Fruit fly (Drosophila melanogaster): ENCODE data around the gene CG34376.

CG34376 gene

DNA sequence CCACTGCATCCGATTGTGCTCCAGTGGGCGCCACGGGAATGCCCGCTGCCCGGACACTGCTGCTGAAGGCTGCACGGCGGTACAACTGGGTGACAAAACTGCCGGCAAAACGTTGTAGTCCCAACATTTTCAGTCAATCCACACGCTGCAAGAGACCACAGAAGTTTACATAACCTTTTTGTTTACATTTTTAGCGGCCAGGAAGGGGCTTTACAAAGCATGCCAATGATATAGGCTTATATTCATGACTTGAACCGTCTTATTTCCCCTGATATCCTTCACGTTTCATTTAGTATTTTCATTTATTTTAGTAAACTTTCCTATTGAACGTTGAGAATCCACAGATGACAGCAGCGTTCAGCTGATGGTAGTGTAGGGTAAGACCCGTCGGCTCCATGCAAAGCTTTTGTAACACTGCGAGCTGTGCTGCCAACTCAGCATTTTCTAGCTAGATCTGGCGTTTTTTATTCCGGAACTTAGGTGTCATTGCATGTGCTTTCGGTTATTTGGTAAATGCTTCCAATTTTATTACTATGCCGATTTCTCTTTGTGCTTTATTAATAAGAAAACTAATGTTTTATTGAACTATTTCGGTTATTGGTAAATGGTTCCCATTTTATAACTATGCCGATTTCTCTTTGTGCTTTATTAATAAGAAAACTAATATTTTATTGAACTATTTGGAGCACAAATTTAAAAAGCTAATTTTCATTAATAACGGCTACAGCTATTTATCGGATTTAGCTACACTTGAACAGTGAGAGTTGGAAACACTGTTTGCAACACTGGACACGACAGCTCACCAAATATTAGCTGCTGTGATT is 37.1 kb upstream of the CG34376 start, which contains the start of the genes CG13850 and lqfR (continued):
- TF ChIP-seq oc (tag; optimal IDR thresholded peaks at IDR 0.05) = no peak
- peak; percentile 36 for TF ChIP-seq NC2α (GFP tag; optimal IDR thresholded peaks at IDR 0.05)
- peak; percentile 70 for TF ChIP-seq CG12104 (GFP tag; optimal IDR thresholded peaks at IDR 0.05)
- no peak for TF ChIP-seq Rx (GFP tag; IDR thresholded peaks at IDR 0.05)
- peak; percentile 75 for TF ChIP-seq Atf-2 (GFP tag; optimal IDR thresholded peaks at IDR 0.05)
- peak; percentile 47 for TF ChIP-seq da (GFP tag; optimal IDR thresholded peaks at IDR 0.05)
- TF ChIP-seq CG17385 (GFP tag; optimal IDR thresholded peaks at IDR 0.05) = peak; percentile 67
- TF ChIP-seq gce (GFP tag; IDR thresholded peaks at IDR 0.05) = no peak
- TF ChIP-seq HHEX (GFP tag; optimal IDR thresholded peaks at IDR 0.05) = peak; percentile 56
- peak; percentile 73 for TF ChIP-seq Dek (tag; optimal IDR thresholded peaks at IDR 0.05)
- TF ChIP-seq org-1 (GFP tag; optimal IDR thresholded peaks at IDR 0.05) = peak; percentile 45
- TF ChIP-seq Ets65A (GFP tag) = peak; percentile 99
- peak; percentile 53 for TF ChIP-seq CG18599 (GFP tag; optimal IDR thresholded peaks at IDR 0.05)
- peak; percentile 53 for TF ChIP-seq Hmx (GFP tag; optimal IDR thresholded peaks at IDR 0.05)
- no peak for TF ChIP-seq gsb (GFP tag; IDR thresholded peaks at IDR 0.05)
- peak; percentile 85 for TF ChIP-seq mam (GFP tag; optimal IDR thresholded peaks at IDR 0.05)
- TF ChIP-seq ci (GFP tag; IDR thresholded peaks at IDR 0.05) = peak; percentile 37; the same call in 1 of the 3 replicates
- TF ChIP-seq HLHmδ (GFP tag; optimal IDR thresholded peaks at IDR 0.05) = no peak
- TF ChIP-seq CG17186 (GFP tag; optimal IDR thresholded peaks at IDR 0.05) = peak; percentile 41
- peak; percentile 89 for TF ChIP-seq CG18476 (GFP tag; optimal IDR thresholded peaks at IDR 0.05)
- TF ChIP-seq CG13775 (GFP tag; optimal IDR thresholded peaks at IDR 0.05) = peak; percentile 84
- peak; percentile 25; the same call in 1 of the 2 replicates for TF ChIP-seq CG14667 (GFP tag; IDR thresholded peaks at IDR 0.05)
- no peak for TF ChIP-seq D (optimal IDR thresholded peaks at IDR 0.05)
- peak; percentile 64 for TF ChIP-seq D (GFP tag; optimal IDR thresholded peaks at IDR 0.05)
- no peak for TF ChIP-seq gcm (GFP tag; optimal IDR thresholded peaks at IDR 0.05)
- no peak for TF ChIP-seq mld (GFP tag; IDR thresholded peaks at IDR 0.05; ENCODE audit: partially characterized antibody)
- peak; percentile 84 for TF ChIP-seq Bteb2 (GFP tag; optimal IDR thresholded peaks at IDR 0.05)
- TF ChIP-seq H15 (GFP tag; IDR thresholded peaks at IDR 0.05) = no peak; the same call in 1 of the 3 replicates
- TF ChIP-seq gem (tag; optimal IDR thresholded peaks at IDR 0.05) = no peak
- TF ChIP-seq CG8924 (tag; optimal IDR thresholded peaks at IDR 0.05) = peak; percentile 63
- 0 out of 2 replicates have a peak, but pooled peaks have one; percentile 18 for TF ChIP-seq Oaz (GFP tag; IDR thresholded peaks at IDR 0.05)
- TF ChIP-seq CG9932 (GFP tag; IDR thresholded peaks at IDR 0.05) = peak; percentile 87
- TF ChIP-seq pita (GFP tag; optimal IDR thresholded peaks at IDR 0.05) = no peak
- no peak for TF ChIP-seq HLH4C (GFP tag; IDR thresholded peaks at IDR 0.05; ENCODE audit: partially characterized antibody)
- TF ChIP-seq seq (GFP tag; IDR thresholded peaks at IDR 0.05) = no peak
- peak; percentile 66 for TF ChIP-seq CG34376 (GFP tag; optimal IDR thresholded peaks at IDR 0.05)
- no peak for TF ChIP-seq amos (GFP tag; IDR thresholded peaks at IDR 0.05; ENCODE audit: partially characterized antibody)
- peak; percentile 81 for TF ChIP-seq jumu (GFP tag; optimal IDR thresholded peaks at IDR 0.05)
- TF ChIP-seq CG16815 (GFP tag; optimal IDR thresholded peaks at IDR 0.05) = peak; percentile 83
- TF ChIP-seq gsb-n (tag; optimal IDR thresholded peaks at IDR 0.05) = no peak
- no peak for TF ChIP-seq CG7271 (tag; optimal IDR thresholded peaks at IDR 0.05)
- TF ChIP-seq CG12744 (GFP tag; optimal IDR thresholded peaks at IDR 0.05) = peak; percentile 60
- peak; percentile 84 for TF ChIP-seq CG4424 (GFP tag; optimal IDR thresholded peaks at IDR 0.05)
- TF ChIP-seq CG2129 (GFP tag; IDR thresholded peaks at IDR 0.05; ENCODE audit: partially characterized antibody) = no peak
- no peak for TF ChIP-seq tna (GFP tag; IDR thresholded peaks at IDR 0.05; ENCODE audit: partially characterized antibody)
- TF ChIP-seq az2 (GFP tag; optimal IDR thresholded peaks at IDR 0.05) = peak; percentile 71
- peak; percentile 28 for TF ChIP-seq CG2875 (GFP tag; optimal IDR thresholded peaks at IDR 0.05)
- TF ChIP-seq pnt (GFP tag; optimal IDR thresholded peaks at IDR 0.05) = peak; percentile 61
- no peak for TF ChIP-seq CG16813 (GFP tag; IDR thresholded peaks at IDR 0.05; ENCODE audit: partially characterized antibody)
